Fruit fly (Drosophila melanogaster): ENCODE results near the gene CG14297.

DNA sequence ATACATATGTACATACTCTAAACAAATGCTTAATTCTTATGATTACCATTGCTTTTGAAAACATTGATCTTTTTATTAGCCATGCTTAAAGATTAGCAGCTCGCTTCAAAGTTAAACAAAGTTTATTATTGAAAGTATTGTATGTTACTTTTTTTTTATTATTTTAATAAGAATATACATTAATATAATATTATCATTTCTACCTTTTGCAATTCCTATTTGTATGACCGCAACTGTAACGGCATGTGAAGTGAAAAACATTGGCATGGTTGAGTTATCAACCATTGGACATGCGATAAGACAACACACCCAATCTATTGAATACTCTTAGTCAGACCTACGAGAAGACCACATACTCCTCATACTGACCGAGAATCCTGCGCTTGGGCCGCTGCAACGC, 13.0 kb downstream of the CG14297 start:
- TF ChIP-seq CG1621 (tag; optimal IDR thresholded peaks at IDR 0.05): no peak
- TF ChIP-seq CG6854 (GFP tag; optimal IDR thresholded peaks at IDR 0.05): no peak
- TF ChIP-seq CG10631 (GFP tag; optimal IDR thresholded peaks at IDR 0.05): no peak
